Fruit fly (Drosophila melanogaster): ENCODE results near the gene CG7488.
A peak's percentile ranks its signal among the peaks of the same experiment; 100 is the strongest.

Gene CG7488

DNA sequence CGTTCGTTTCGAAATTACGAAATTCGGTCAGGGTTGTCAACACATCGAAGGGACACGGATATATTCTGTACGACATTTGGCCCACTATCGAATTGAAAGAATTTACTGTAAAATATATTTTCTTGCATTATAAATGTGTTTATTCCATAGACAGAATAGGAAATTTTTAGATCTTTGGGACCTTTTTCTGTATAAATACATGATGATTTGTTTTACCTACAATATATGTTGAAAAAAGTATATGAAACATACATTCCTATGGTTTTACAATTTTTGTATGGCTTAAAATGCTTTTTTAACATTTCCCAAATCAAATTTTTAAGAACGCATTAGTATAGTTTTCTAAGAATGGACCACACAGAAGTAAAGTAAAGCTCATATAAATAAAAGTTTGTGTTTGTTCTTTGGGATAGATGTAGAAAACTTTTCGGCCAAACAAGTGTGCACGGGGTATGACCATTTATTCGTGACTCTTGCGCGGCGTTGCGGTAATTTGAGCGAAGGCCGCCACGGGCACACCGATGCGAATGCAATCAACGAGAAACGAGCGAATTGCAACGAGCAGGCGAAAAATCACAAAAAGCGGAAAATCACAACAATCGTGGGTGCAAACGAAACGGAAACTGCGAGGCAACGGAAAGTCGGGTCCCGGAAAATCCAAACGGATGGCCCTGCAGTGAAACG, 2.3 kb downstream of the CG7488 start, which contains the start of the genes CG17327, CG44194 and CG7518 (continued):
- TF ChIP-seq CG10669 (GFP tag; optimal IDR thresholded peaks at IDR 0.05), result no peak
- TF ChIP-seq CG16779 (tag; optimal IDR thresholded peaks at IDR 0.05), result no peak
- no peak for TF ChIP-seq CG11294 (GFP tag; IDR thresholded peaks at IDR 0.05)
- no peak for TF ChIP-seq CG34406 (GFP tag; optimal IDR thresholded peaks at IDR 0.05)

DNA sequence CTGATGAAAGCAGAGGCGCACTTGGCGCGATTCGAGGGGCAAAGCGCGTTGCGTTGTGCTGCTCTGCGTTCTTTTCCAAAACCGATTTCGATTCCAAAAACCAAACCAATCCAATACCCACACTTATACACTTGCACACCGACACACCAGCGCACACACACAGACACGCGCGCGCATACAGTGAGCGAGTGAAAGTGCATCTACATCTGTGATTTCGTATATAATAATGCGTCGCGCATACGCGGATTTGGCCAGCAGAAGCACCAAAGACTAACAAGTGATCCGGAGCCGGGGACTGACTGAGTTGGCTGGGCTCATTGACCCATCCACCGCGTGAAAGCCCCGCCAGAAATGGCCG, 2.8 kb downstream of the CG7488 start:
- TF ChIP-seq CG6792 (GFP tag; optimal IDR thresholded peaks at IDR 0.05) (no peak), svp (GFP tag) (no peak), CG6854 (GFP tag; optimal IDR thresholded peaks at IDR 0.05) (peak; percentile 42), esn (GFP tag; optimal IDR thresholded peaks at IDR 0.05) (no peak)

DNA sequence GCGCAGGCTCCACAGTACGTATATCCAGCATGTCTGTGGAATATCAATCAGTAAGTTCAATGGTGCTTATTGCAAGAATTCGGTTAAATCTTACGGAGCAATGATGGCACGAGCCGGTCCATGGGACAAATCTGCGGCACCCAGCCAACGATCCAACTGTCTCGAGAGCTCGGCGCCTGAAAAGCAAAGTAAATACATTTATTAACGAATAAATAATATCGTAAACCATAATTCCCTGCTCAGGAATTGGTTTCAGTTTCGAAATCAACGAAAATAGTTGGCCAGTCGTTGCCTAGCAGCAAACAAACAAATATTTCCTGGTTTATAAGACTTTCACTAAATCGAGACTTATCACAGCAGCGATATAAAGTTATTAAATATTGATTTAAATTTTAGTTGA, 14.2 kb downstream of the CG7488 start, which contains the start of gene CG11656:
CG11656 (plus strand) TSS at position 301 of the 400 bp plus-strand sequence.
- TF ChIP-seq Hr39 (GFP tag; optimal IDR thresholded peaks at IDR 0.05) (no peak), Lpt (GFP tag; optimal IDR thresholded peaks at IDR 0.05) (no peak), CG8119 (GFP tag; IDR thresholded peaks at IDR 0.05) (no peak), cyc (GFP tag; optimal IDR thresholded peaks at IDR 0.05) (no peak), Met (GFP tag; optimal IDR thresholded peaks at IDR 0.05) (no peak), salr (GFP tag; optimal IDR thresholded peaks at IDR 0.05) (no peak), Sox102F (GFP tag; optimal IDR thresholded peaks at IDR 0.05) (no peak), net (GFP tag; optimal IDR thresholded peaks at IDR 0.05) (no peak), CG8319 (GFP tag; optimal IDR thresholded peaks at IDR 0.05) (no peak), eg (GFP tag; IDR thresholded peaks at IDR 0.05) (no peak), Eip75B (GFP tag; optimal IDR thresholded peaks at IDR 0.05) (no peak), CG11902 (GFP tag; optimal IDR thresholded peaks at IDR 0.05) (no peak), spab (GFP tag; optimal IDR thresholded peaks at IDR 0.05) (no peak), CG8632 (GFP tag; optimal IDR thresholded peaks at IDR 0.05) (no peak), CG6276 (GFP tag; optimal IDR thresholded peaks at IDR 0.05) (no peak), Eip78C (GFP tag) (no peak), CG3919 (GFP tag; optimal IDR thresholded peaks at IDR 0.05) (no peak)

DNA sequence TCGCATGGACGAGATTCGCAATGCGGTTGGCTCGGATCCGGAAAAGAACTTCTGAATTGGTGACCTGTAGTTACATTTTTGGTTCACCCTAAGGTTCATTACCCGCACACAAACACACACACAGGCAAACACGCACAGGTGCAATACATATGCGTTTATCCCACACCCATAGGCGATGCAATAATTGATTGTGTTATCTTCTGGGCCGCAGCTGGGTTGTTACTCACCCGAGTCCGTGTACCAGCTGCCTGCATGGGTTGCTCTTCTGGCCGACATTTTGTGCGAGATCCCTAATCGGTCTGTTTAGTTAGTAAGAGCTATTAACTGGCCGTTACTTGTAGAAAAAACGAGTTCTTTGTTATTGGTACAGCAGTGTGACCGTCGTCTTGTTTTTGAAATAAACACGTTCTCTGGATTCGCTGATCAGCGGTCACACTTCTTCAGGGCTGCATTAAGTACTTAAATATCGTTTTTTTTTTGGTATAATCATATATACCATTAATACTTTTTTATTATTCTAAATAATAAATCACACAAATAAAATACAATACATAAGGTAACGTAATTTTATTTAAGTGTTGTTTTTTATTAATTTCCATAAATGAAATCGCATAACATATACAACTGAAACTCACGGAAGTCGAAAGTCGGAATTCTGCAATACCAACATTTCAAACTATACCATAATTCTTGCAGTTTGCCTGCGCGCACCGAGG, 15.6 kb downstream of the CG7488 start, which contains the start of gene CG8031:
CG8031 (minus strand) TSS at position 406 of the 716 bp plus-strand sequence.
- peak; percentile 73 for TF ChIP-seq vri (GFP tag; optimal IDR thresholded peaks at IDR 0.05)
- 0 out of 3 replicates have a peak, but pooled peaks have one; percentile 28 for TF ChIP-seq CG8119 (GFP tag; IDR thresholded peaks at IDR 0.05)
- TF ChIP-seq CG11902 (GFP tag; optimal IDR thresholded peaks at IDR 0.05), result no peak
- no peak for TF ChIP-seq CG34406 (GFP tag; optimal IDR thresholded peaks at IDR 0.05)
- TF ChIP-seq CG15336 (GFP tag; IDR thresholded peaks at IDR 0.05), result 0 out of 2 replicates have a peak, but pooled peaks have one; percentile 17
- peak; percentile 50; the same call in 1 of the 3 replicates for TF ChIP-seq CG6163 (GFP tag; IDR thresholded peaks at IDR 0.05)
- peak; percentile 2 for TF ChIP-seq CG6854 (GFP tag; optimal IDR thresholded peaks at IDR 0.05)
- TF ChIP-seq CG8319 (GFP tag; optimal IDR thresholded peaks at IDR 0.05), result peak; percentile 21
- no peak for TF ChIP-seq OdsH (GFP tag; optimal IDR thresholded peaks at IDR 0.05)
- no peak for TF ChIP-seq fd85E (GFP tag; optimal IDR thresholded peaks at IDR 0.05)
- TF ChIP-seq Eip78C (GFP tag), result peak; percentile 31
- peak; percentile 87 for TF ChIP-seq Sox14 (GFP tag; optimal IDR thresholded peaks at IDR 0.05)

DNA sequence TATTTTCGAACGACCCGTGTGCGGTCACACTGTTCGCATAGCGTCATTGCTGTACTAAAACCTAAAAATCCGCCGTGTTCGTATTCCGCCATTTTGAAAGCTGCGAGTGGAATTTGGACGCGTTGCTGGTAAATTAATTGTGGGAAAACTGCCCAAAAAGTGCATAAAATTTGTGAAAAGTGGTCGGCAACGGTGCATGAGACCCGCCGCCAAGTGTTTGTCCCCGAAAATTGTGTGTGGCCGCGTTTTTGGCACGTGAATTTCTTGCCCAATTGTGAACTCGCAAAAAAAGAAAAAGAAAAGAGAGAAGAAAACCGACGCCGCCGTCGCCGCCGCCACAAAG, 16.2 kb downstream of the CG7488 start, which contains the start of gene CtBP:
CtBP (plus strand) TSS at position 29 of the 343 bp plus-strand sequence.
- TF ChIP-seq CG8119 (GFP tag; IDR thresholded peaks at IDR 0.05), result 0 out of 3 replicates have a peak, but pooled peaks have one; percentile 26
- peak in 1 of 2 experiments; percentile 31 for TF ChIP-seq ss (GFP tag; optimal IDR thresholded peaks at IDR 0.05)
- TF ChIP-seq CG16779 (tag; optimal IDR thresholded peaks at IDR 0.05), result peak; percentile 15
- no peak for TF ChIP-seq CG6276 (GFP tag; optimal IDR thresholded peaks at IDR 0.05)
- peak; percentile 92 for TF ChIP-seq CG1621 (tag; optimal IDR thresholded peaks at IDR 0.05)
- TF ChIP-seq CG6854 (GFP tag; optimal IDR thresholded peaks at IDR 0.05), result peak; percentile 40

Data from whole organism, prepupa.